Worm (Caenorhabditis elegans) whole organism, L4 larva: ENCODE data around the gene F40F8.3.

Experiments used
- ama-1 ChIP-seq: fragments of 150-350 bp; optimal IDR thresholded peaks from 2 replicates; lab custom pipeline; 2014; ENCODE audit warnings: inconsistent platforms, mixed read lengths
- ces-1 ChIP-seq: fragments of 150-350 bp; sonication (generic microtip); optimal IDR thresholded peaks from 4 replicates; lab custom pipeline; 2014; ENCODE audit warnings: missing biosample characterization, missing genetic modification reagents, missing genetic modification characterization
- lin-1 ChIP-seq: fragments of 200-800 bp; sonication (Bioruptor generic); IDR thresholded peaks from 2 replicates; pipeline ENCODE4 v1.3.6; 2022; ENCODE audit warnings: missing genetic modification reagents, missing genetic modification characterization, missing compliant biosample characterization
- lin-15B ChIP-seq: fragments of 150-350 bp; sonication (generic microtip); optimal IDR thresholded peaks from 3 replicates; lab custom pipeline; 2014; ENCODE audit warnings: missing biosample characterization, missing genetic modification characterization
- nhr-111 ChIP-seq: fragments of 200-800 bp; sonication (Bioruptor generic); optimal IDR thresholded peaks from 2 replicates; lab custom pipeline; 2018; ENCODE audit warnings: mild to moderate bottlenecking, missing genetic modification characterization, missing compliant biosample characterization
- nhr-237 ChIP-seq: sonication (generic microtip); optimal IDR thresholded peaks from 2 replicates; lab custom pipeline; 2017; ENCODE audit warnings: missing biosample characterization, missing genetic modification characterization
- pqm-1 ChIP-seq: sonication (generic microtip); optimal IDR thresholded peaks from 2 replicates; lab custom pipeline; 2017; ENCODE audit warnings: missing biosample characterization, missing genetic modification characterization
- spr-1 ChIP-seq: sonication (generic microtip); optimal IDR thresholded peaks from 2 replicates; lab custom pipeline; 2016; ENCODE audit warnings: mild to moderate bottlenecking, missing genetic modification characterization, missing compliant biosample characterization

- no peak for TF ChIP-seq nhr-237 (tag; lab: Kevin White, UChicago)
- TF ChIP-seq spr-1 (tag; lab: Kevin White, UChicago) = no peak
- TF ChIP-seq lin-1 (GFP tag; lab: Robert Waterston, UW) = no peak
- no peak for TF ChIP-seq nhr-111 (GFP tag; lab: Kevin White, UChicago)
- no peak for TF ChIP-seq ces-1
- no peak for TF ChIP-seq lin-15B (tag; lab: Kevin White, UChicago)
- TF ChIP-seq pqm-1 (tag; lab: Kevin White, UChicago) = no peak
- no peak for TF ChIP-seq ama-1 (lab: Kevin White, UChicago)
Observed at ce11 chrII:11110419-11110818, 18.7 kb upstream of the F40F8.3 start.
